Worm (Caenorhabditis elegans): ENCODE data around the gene Y71H2AM.11.

The Y71H2AM.11 gene

ce11 chrIII:2724992-2725220 is at the start of gene Y71H2AM.11:
TSS of gene Y71H2AM.11 (minus strand) at chrIII:2725092.
- TF ChIP-seq lin-13 (GFP tag; optimal IDR thresholded peaks at IDR 0.05) (no peak), rnt-1 (tag; optimal IDR thresholded peaks at IDR 0.05) (no peak), mab-9 (GFP tag; IDR thresholded peaks at IDR 0.05) (no peak), ceh-82 (tag; optimal IDR thresholded peaks at IDR 0.05) (no peak), unc-98 (GFP tag; IDR thresholded peaks at IDR 0.05) (no peak), ets-5 (GFP tag; IDR thresholded peaks at IDR 0.05) (no peak), elt-3 (tag; optimal IDR thresholded peaks at IDR 0.05) (no peak), zip-4 (GFP tag; optimal IDR thresholded peaks at IDR 0.05) (no peak), mdl-1 (tag; optimal IDR thresholded peaks at IDR 0.05) (no peak), elt-2 (tag; optimal IDR thresholded peaks at IDR 0.05) (no peak), hlh-4 (tag; optimal IDR thresholded peaks at IDR 0.05) (no peak), lin-39 (tag; optimal IDR thresholded peaks at IDR 0.05) (no peak), lir-3 (tag; optimal IDR thresholded peaks at IDR 0.05; ENCODE audit: poor library complexity) (no peak)

ce11 chrIII:2770752-2771151 is 45.9 kb upstream of the Y71H2AM.11 start:
- TF ChIP-seq zip-4 (GFP tag; optimal IDR thresholded peaks at IDR 0.05) (no peak), ceh-88 (GFP tag; IDR thresholded peaks at IDR 0.05) (no peak), ceh-82 (tag; optimal IDR thresholded peaks at IDR 0.05) (no peak)

- TF ChIP-seq lin-35 (GFP tag; optimal IDR thresholded peaks at IDR 0.05): peak in 1 of 2 experiments; percentile 33
- TF ChIP-seq dpl-1 (GFP tag; optimal IDR thresholded peaks at IDR 0.05): peak in 2 of 3 experiments; percentile 51 to 61
- no peak for TF ChIP-seq nhr-76 (tag; optimal IDR thresholded peaks at IDR 0.05)
- no peak for TF ChIP-seq unc-62 (GFP tag; optimal IDR thresholded peaks at IDR 0.05)
- peak; percentile 3 to 75 for TF ChIP-seq efl-1 (optimal IDR thresholded peaks at IDR 0.05)
- peak; percentile 64 to 97 for TF ChIP-seq efl-1 (GFP tag; optimal IDR thresholded peaks at IDR 0.05 in 1 of 2)
- no peak for TF ChIP-seq F16B12.6 (tag; optimal IDR thresholded peaks at IDR 0.05)
These were observed 44.2 kb upstream of the Y71H2AM.11 start for ce11 chrIII:2769078-2769477.

ce11 chrIII:2768635-2769034 is 43.7 kb upstream of the Y71H2AM.11 start, which contains the start of gene swsn-3:
TSS of gene swsn-3 (minus strand) at chrIII:2768679.
- TF ChIP-seq nhr-76 (tag; optimal IDR thresholded peaks at IDR 0.05) (peak; percentile 33), egl-27 (tag; optimal IDR thresholded peaks at IDR 0.05) (peak in 1 of 2 experiments; percentile 34), pax-3 (tag; optimal IDR thresholded peaks at IDR 0.05) (peak; percentile 63), ceh-8 (GFP tag; optimal IDR thresholded peaks at IDR 0.05) (peak; percentile 83), irx-1 (tag; optimal IDR thresholded peaks at IDR 0.05) (peak; percentile 82), efl-3 (GFP tag; optimal IDR thresholded peaks at IDR 0.05) (no peak), nhr-47 (tag; optimal IDR thresholded peaks at IDR 0.05) (peak; percentile 92), sox-4 (tag; optimal IDR thresholded peaks at IDR 0.05) (peak; percentile 83), alr-1 (tag; optimal IDR thresholded peaks at IDR 0.05; ENCODE audit: borderline replicate concordance) (no peak), rnt-1 (tag; optimal IDR thresholded peaks at IDR 0.05) (peak; percentile 96), vab-15 (tag; optimal IDR thresholded peaks at IDR 0.05) (no peak), swsn-7 (tag; optimal IDR thresholded peaks at IDR 0.05) (peak; percentile 85), unc-62 (GFP tag; optimal IDR thresholded peaks at IDR 0.05) (no peak), nhr-84 (tag; optimal IDR thresholded peaks at IDR 0.05) (no peak), hlh-17 (GFP tag; optimal IDR thresholded peaks at IDR 0.05; ENCODE audit: borderline replicate concordance) (no peak), F16B12.6 (tag; optimal IDR thresholded peaks at IDR 0.05) (peak; percentile 72), snpc-4 (tag; optimal IDR thresholded peaks at IDR 0.05) (peak; percentile 88), lin-13 (GFP tag; optimal IDR thresholded peaks at IDR 0.05) (peak; percentile 88), pag-3 (tag; optimal IDR thresholded peaks at IDR 0.05; ENCODE audit: borderline replicate concordance, insufficient read depth) (no peak), elt-2 (tag; optimal IDR thresholded peaks at IDR 0.05) (peak; percentile 68), Y116A8C.19 (tag; optimal IDR thresholded peaks at IDR 0.05; ENCODE audit: borderline replicate concordance) (no peak), unc-86 (tag; optimal IDR thresholded peaks at IDR 0.05) (peak; percentile 87), nhr-71 (tag; optimal IDR thresholded peaks at IDR 0.05) (peak; percentile 91), nhr-12 (tag; optimal IDR thresholded peaks at IDR 0.05) (no peak), ceh-90 (tag; optimal IDR thresholded peaks at IDR 0.05) (peak; percentile 4), tbx-2 (tag; optimal IDR thresholded peaks at IDR 0.05) (peak; percentile 89), egl-13 (tag; optimal IDR thresholded peaks at IDR 0.05) (peak; percentile 70), C34B4.2 (tag; optimal IDR thresholded peaks at IDR 0.05) (no peak), ceh-82 (tag; optimal IDR thresholded peaks at IDR 0.05) (peak; percentile 56 to 88 (median 77)), C04F5.9 (tag; optimal IDR thresholded peaks at IDR 0.05) (peak; percentile 68), snu-23 (GFP tag; optimal IDR thresholded peaks at IDR 0.05) (peak; percentile 89), C16A3.4 (tag; optimal IDR thresholded peaks at IDR 0.05) (peak; percentile 86)
